Fruit fly (Drosophila melanogaster) whole organism, adult: ENCODE data around the gene osy.

Experiments
- CG11617 ChIP-seq: fragments of 200-800 bp; sonication (Bioruptor generic); optimal IDR thresholded peaks from 2 replicates; lab custom pipeline; 2017; ENCODE audit warnings: mild to moderate bottlenecking, missing biosample characterization, missing genetic modification reagents, missing genetic modification characterization
- CG12768 ChIP-seq: fragments of 200-800 bp; sonication (Bioruptor generic); optimal IDR thresholded peaks from 2 replicates; lab custom pipeline; 2017; ENCODE audit warnings: missing biosample characterization, missing genetic modification characterization, mild to moderate bottlenecking, moderate library complexity, missing genetic modification reagents
- CG14711 ChIP-seq: fragments of 200-800 bp; sonication (Bioruptor generic); optimal IDR thresholded peaks from 2 replicates; lab custom pipeline; 2018; ENCODE audit warnings: missing biosample characterization, mild to moderate bottlenecking, missing genetic modification characterization, moderate library complexity
- CG1620 ChIP-seq: fragments of 200-800 bp; sonication (Bioruptor generic); optimal IDR thresholded peaks from 2 replicates; lab custom pipeline; 2016; ENCODE audit warnings: missing biosample characterization, missing genetic modification characterization
- CG33017 ChIP-seq: fragments of 200-800 bp; sonication (Bioruptor generic); optimal IDR thresholded peaks from 2 replicates; lab custom pipeline; 2018; ENCODE audit warnings: missing biosample characterization, mild to moderate bottlenecking, missing genetic modification characterization, moderate library complexity
- CG5204 ChIP-seq: fragments of 200-800 bp; sonication (Bioruptor generic); optimal IDR thresholded peaks from 2 replicates; lab custom pipeline; 2016; ENCODE audit warnings: missing biosample characterization, missing genetic modification characterization
- CG7045 ChIP-seq: fragments of 200-800 bp; sonication (Bioruptor generic); optimal IDR thresholded peaks from 2 replicates; lab custom pipeline; 2017; ENCODE audit warnings: missing biosample characterization, mild to moderate bottlenecking, missing genetic modification characterization
- CG7101 ChIP-seq: fragments of 200-800 bp; sonication (Bioruptor generic); optimal IDR thresholded peaks from 2 replicates; lab custom pipeline; 2018; ENCODE audit warnings: missing biosample characterization, mild to moderate bottlenecking, missing genetic modification characterization, moderate library complexity
- Clk ChIP-seq: fragments of 200-800 bp; sonication (Bioruptor generic); optimal IDR thresholded peaks from 2 replicates; lab custom pipeline; 2017; ENCODE audit warnings: missing biosample characterization, missing genetic modification characterization
- Crg-1 ChIP-seq: fragments of 200-800 bp; sonication (Bioruptor generic); optimal IDR thresholded peaks from 2 replicates; lab custom pipeline; 2016; ENCODE audit warnings: missing biosample characterization, missing genetic modification characterization
- Hr96 ChIP-seq: fragments of 200-800 bp; sonication (Bioruptor generic); optimal IDR thresholded peaks from 2 replicates; lab custom pipeline; 2016; ENCODE audit warnings: missing biosample characterization, missing genetic modification characterization
- Mnt ChIP-seq: fragments of 200-800 bp; sonication (Bioruptor generic); optimal IDR thresholded peaks from 2 replicates; lab custom pipeline; 2016; ENCODE audit warnings: missing biosample characterization, mild to moderate bottlenecking, missing genetic modification characterization
- bab1 ChIP-seq: fragments of 200-800 bp; sonication (Bioruptor generic); optimal IDR thresholded peaks from 3 replicates; lab custom pipeline; 2019; ENCODE audit warnings: missing biosample characterization, mild to moderate bottlenecking, missing genetic modification characterization, moderate library complexity
- cic ChIP-seq: fragments of 200-800 bp; sonication (Bioruptor generic); optimal IDR thresholded peaks from 2 replicates; lab custom pipeline; 2017; ENCODE audit warnings: missing biosample characterization, mild to moderate bottlenecking, missing genetic modification characterization, moderate library complexity
- cnc ChIP-seq, 2 experiments: fragments of >200 bp; optimal IDR thresholded peaks; 2 replicates each; lab custom pipeline; 2017
- kay ChIP-seq: fragments of 200-800 bp; sonication (Bioruptor generic); peaks from one replicate; lab custom pipeline; 2016; ENCODE audit warnings: missing biosample characterization, missing genetic modification characterization, borderline replicate concordance
- ovo ChIP-seq: fragments of 200-800 bp; sonication (Bioruptor generic); optimal IDR thresholded peaks from 2 replicates; lab custom pipeline; 2016; ENCODE audit warnings: missing biosample characterization, missing genetic modification characterization
- pad ChIP-seq: fragments of 200-800 bp; sonication (Bioruptor generic); optimal IDR thresholded peaks from 3 replicates; lab custom pipeline; 2017; ENCODE audit warnings: missing biosample characterization, missing genetic modification characterization, mild to moderate bottlenecking, moderate library complexity, missing genetic modification reagents
- tj ChIP-seq: fragments of 200-800 bp; sonication (Bioruptor generic); optimal IDR thresholded peaks from 3 replicates; lab custom pipeline; 2017; ENCODE audit warnings: missing biosample characterization, mild to moderate bottlenecking, missing genetic modification characterization, moderate library complexity
- toe ChIP-seq: fragments of 200-800 bp; sonication (Bioruptor generic); optimal IDR thresholded peaks from 2 replicates; lab custom pipeline; 2016; ENCODE audit warnings: missing biosample characterization, missing genetic modification characterization

The osy gene

DNA sequence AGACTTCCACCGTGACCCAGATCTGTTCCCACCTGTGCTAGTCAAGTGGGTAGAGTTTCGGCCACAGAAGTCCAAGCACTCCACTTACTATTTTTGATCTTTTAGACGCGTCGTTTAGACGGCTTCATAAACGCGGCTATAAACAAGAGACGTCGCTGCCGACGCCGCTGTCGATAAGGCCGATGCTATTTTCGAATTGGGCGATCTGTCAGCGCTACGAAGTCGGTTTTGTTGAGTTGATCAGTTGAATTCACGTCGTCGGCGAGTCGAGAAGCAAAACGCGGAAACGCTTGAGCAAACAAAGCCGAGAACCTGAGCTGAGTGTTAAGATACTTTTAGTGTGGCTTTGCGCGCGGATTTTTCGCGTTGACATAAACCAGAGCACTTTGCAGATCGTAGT, at the start of gene osy:
Gene osy, plus strand, starts transcription at position 240 of the 400 bp plus-strand sequence.
- no peak for TF ChIP-seq cnc (optimal IDR thresholded peaks at IDR 0.05; lab: Kevin White, UChicago)
- no peak for TF ChIP-seq CG14711 (tag; lab: Kevin White, UChicago)
- no peak for TF ChIP-seq CG1620
- peak; percentile 19 for TF ChIP-seq tj
- TF ChIP-seq Mnt (GFP tag; lab: Kevin White, UChicago), result no peak
- TF ChIP-seq Crg-1 (GFP tag; lab: Kevin White, UChicago), result no peak
- no peak for TF ChIP-seq kay (GFP tag; lab: Kevin White, UChicago)
- no peak for TF ChIP-seq CG5204 (GFP tag; lab: Kevin White, UChicago)
- TF ChIP-seq bab1 (GFP tag; lab: Kevin White, UChicago), result peak; percentile 20
- no peak for TF ChIP-seq Clk

DNA sequence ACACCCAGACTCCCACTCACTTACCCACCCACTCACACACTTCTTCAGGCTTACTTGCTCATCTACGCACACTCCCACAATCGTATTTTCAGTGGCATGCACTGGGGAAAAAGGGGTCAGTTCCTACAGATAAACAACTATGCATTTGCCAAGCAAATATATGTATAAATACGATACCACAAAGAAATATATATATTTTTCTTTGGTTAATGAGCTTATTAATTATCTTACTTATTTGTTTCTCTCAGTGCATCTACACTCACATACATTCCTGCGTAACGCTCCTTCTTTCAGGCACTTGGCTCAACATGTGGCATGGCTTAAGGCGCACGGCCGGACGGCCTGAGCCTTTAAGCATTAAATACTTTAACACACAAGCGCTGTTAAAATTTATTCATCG, 37.8 kb upstream of the osy start:
- no peak for TF ChIP-seq tj
- TF ChIP-seq CG7101 (tag; lab: Kevin White, UChicago), result no peak
- TF ChIP-seq CG14711 (tag; lab: Kevin White, UChicago), result no peak
- TF ChIP-seq toe (GFP tag; lab: Kevin White, UChicago), result no peak

DNA sequence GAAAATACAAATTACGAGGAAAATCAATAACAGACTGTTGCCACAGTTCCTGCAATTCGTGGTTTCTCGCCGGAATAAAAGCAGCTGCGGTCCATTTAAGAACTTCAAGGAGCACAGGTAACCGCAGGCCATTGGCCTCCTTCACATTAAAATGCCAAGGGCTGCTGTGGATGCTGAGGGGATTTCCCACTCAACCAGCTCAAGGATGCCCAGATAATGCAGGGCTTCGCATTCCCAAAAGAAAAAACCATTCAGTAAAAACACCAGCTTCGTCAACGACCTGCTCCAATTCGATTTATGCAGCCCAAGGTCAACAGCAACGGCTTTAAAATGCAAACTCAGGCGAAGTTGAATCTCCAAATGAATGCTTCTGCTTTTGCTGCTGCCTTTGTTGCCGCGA, 702 bp downstream of the osy start:
- TF ChIP-seq CG14711 (tag; lab: Kevin White, UChicago) (no peak), bab1 (GFP tag; lab: Kevin White, UChicago) (no peak), Clk (no peak), CG33017 (tag; lab: Kevin White, UChicago) (no peak)

DNA sequence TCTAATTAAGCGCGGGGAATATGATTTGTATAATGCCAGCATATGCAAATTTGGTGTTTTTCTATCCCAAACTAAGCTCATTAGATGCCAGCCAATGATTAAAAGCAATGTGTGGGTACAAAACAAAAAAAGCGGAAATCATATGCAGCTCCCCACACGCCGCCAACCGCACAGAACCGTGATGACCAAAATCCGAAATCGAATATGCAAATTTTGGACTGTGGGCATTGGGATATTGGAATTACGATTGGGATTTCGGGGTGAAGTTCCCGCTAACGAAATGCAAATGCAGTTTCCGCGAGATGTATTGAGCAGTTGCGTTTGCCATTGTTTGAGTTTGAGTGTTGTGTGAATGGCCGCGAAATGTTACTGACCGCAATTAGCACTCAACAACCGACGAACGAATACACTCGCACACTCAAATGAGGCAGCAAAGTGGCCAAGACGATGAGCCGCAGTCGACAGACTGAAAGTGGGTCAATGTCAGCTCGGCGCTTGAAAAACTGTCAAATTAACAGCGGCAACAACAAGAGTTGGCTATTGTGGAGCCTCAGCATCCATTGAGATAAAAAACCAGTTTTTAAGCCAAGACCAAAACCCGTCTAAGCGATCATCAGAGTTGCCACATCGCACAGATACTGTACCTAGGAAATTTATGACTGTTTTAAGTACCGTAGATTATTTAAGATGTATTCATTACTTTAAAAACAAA, 13.9 kb downstream of the osy start:
- no peak for TF ChIP-seq kay (GFP tag; lab: Kevin White, UChicago)
- no peak for TF ChIP-seq ovo (GFP tag; lab: Kevin White, UChicago)
- TF ChIP-seq toe (GFP tag; lab: Kevin White, UChicago), result no peak
- no peak for TF ChIP-seq Mnt (GFP tag; lab: Kevin White, UChicago)
- no peak for TF ChIP-seq CG1620
- TF ChIP-seq CG7101 (tag; lab: Kevin White, UChicago), result no peak
- TF ChIP-seq bab1 (GFP tag; lab: Kevin White, UChicago), result no peak
- TF ChIP-seq cic (GFP tag; lab: Kevin White, UChicago), result no peak
- no peak for TF ChIP-seq CG14711 (tag; lab: Kevin White, UChicago)
- no peak for TF ChIP-seq CG33017 (tag; lab: Kevin White, UChicago)
- TF ChIP-seq tj, result no peak
- no peak for TF ChIP-seq pad
- TF ChIP-seq Hr96 (GFP tag; lab: Kevin White, UChicago), result no peak
- no peak for TF ChIP-seq CG5204 (GFP tag; lab: Kevin White, UChicago)
- TF ChIP-seq CG7045 (GFP tag; lab: Kevin White, UChicago), result no peak
- no peak for TF ChIP-seq CG12768 (GFP tag; lab: Kevin White, UChicago)
- TF ChIP-seq Clk, result no peak
- no peak for TF ChIP-seq cnc (optimal IDR thresholded peaks at IDR 0.05; lab: Kevin White, UChicago)
- no peak for TF ChIP-seq CG11617 (GFP tag; lab: Kevin White, UChicago)

DNA sequence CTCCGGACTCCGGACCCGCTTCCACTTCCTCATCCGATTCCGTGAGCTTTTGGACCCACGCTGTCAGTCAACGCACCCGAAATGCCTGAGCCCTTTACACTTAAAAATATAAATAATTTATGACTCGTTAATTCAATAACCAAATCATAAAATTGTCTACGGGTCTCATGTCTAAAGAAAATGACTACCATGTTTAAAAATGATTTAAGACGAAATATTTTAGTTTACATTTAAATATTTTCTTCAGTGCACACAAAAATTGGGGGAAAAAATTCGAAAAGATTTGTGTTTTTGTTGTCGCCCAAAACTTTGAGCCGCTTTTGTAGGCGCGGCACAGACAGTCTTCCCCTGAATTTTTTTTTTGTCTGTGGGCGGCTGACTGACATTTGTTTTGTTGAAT, 15.2 kb downstream of the osy start:
- TF ChIP-seq tj (no peak), bab1 (GFP tag; lab: Kevin White, UChicago) (no peak), toe (GFP tag; lab: Kevin White, UChicago) (no peak), cic (GFP tag; lab: Kevin White, UChicago) (no peak), Hr96 (GFP tag; lab: Kevin White, UChicago) (no peak), CG33017 (tag; lab: Kevin White, UChicago) (no peak), Mnt (GFP tag; lab: Kevin White, UChicago) (no peak), Crg-1 (GFP tag; lab: Kevin White, UChicago) (no peak), CG12768 (GFP tag; lab: Kevin White, UChicago) (no peak), CG1620 (no peak), CG7101 (tag; lab: Kevin White, UChicago) (no peak), ovo (GFP tag; lab: Kevin White, UChicago) (no peak), CG11617 (GFP tag; lab: Kevin White, UChicago) (no peak), cnc (optimal IDR thresholded peaks at IDR 0.05; lab: Kevin White, UChicago) (no peak)

DNA sequence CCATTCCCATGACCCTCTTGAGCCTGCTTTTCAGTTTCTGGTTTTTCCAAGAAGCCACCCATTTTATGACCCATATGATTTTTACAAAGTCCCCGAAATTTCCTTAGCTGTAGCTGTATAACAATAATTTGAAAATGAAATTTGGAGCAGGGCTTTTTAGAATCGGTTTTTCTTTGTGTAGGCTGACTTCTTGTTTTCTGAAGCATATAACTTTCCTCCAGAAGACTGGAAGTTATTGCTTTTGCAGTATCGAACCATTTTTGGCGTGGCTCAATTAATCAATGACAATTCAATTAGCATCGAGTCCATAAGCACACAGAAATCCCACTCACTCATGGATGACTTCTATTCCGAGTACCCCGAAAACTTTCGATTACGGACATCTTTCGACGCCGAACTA, 27.2 kb downstream of the osy start, which contains the start of gene Nil:
Gene Nil, minus strand, starts transcription at position 101 of the 400 bp plus-strand sequence.
- TF ChIP-seq CG7045 (GFP tag; lab: Kevin White, UChicago), result no peak
- no peak for TF ChIP-seq bab1 (GFP tag; lab: Kevin White, UChicago)
- TF ChIP-seq cnc (optimal IDR thresholded peaks at IDR 0.05; lab: Kevin White, UChicago), result no peak
- TF ChIP-seq CG5204 (GFP tag; lab: Kevin White, UChicago), result no peak
- TF ChIP-seq Clk, result no peak
- TF ChIP-seq pad, result no peak
- TF ChIP-seq CG14711 (tag; lab: Kevin White, UChicago), result no peak
- TF ChIP-seq toe (GFP tag; lab: Kevin White, UChicago), result no peak
- no peak for TF ChIP-seq Hr96 (GFP tag; lab: Kevin White, UChicago)
- TF ChIP-seq CG33017 (tag; lab: Kevin White, UChicago), result no peak
- TF ChIP-seq Mnt (GFP tag; lab: Kevin White, UChicago), result no peak
- TF ChIP-seq CG1620, result no peak
